Worm (Caenorhabditis elegans) whole organism, L4/young adult: ENCODE data around the gene nhr-209.

Experiments
- dao-5 ChIP-seq: sonication (generic microtip); optimal IDR thresholded peaks from 2 replicates; lab custom pipeline; 2016; ENCODE audit warnings: missing genotype, missing genetic modification characterization, moderate library complexity, missing compliant biosample characterization
- him-1 ChIP-seq: sonication (generic microtip); optimal IDR thresholded peaks from 2 replicates; lab custom pipeline; 2016; ENCODE audit warnings: missing genotype, missing genetic modification reagents, missing genetic modification characterization, missing compliant biosample characterization

ce11 chrV:12137942-12138341 lies 40.0 kb downstream of the nhr-209 start:
- TF ChIP-seq him-1 (tag; lab: Kevin White, UChicago) (no peak), dao-5 (tag; lab: Kevin White, UChicago) (no peak)
